Fruit fly (Drosophila melanogaster) whole organism, embryonic: ENCODE results near the gene CG2540.

Experiments used
- Abd-B ChIP-seq: fragments of 200-800 bp; sonication (Bioruptor generic); optimal IDR thresholded peaks from 2 replicates; lab custom pipeline; 2018; ENCODE audit warnings: missing biosample characterization, mild to moderate bottlenecking, missing genetic modification characterization, moderate library complexity
- BEAF-32 ChIP-seq: fragments of 200-800 bp; sonication (Bioruptor generic); optimal IDR thresholded peaks from 3 replicates; lab custom pipeline; 2017; ENCODE audit warnings: missing biosample characterization, missing genetic modification characterization, mild to moderate bottlenecking, moderate library complexity, missing genetic modification reagents
- Bgb ChIP-seq: fragments of 200-800 bp; sonication (Bioruptor generic); IDR thresholded peaks from 2 replicates; pipeline ENCODE4 v1.3.6; 2022; ENCODE audit warnings: missing biosample characterization, missing genetic modification characterization; ENCODE audit not compliant: partially characterized antibody
- CG10147 ChIP-seq: fragments of 200-800 bp; sonication (Bioruptor generic); optimal IDR thresholded peaks from 2 replicates; lab custom pipeline; 2019; ENCODE audit warnings: missing biosample characterization, mild to moderate bottlenecking, missing genetic modification characterization, moderate library complexity
- CG10267 ChIP-seq: fragments of 200-800 bp; sonication (Bioruptor generic); optimal IDR thresholded peaks from 2 replicates; lab custom pipeline; 2018; ENCODE audit warnings: missing biosample characterization, mild to moderate bottlenecking, missing genetic modification characterization, moderate library complexity
- CG11504 ChIP-seq: fragments of 200-800 bp; sonication (Bioruptor generic); optimal IDR thresholded peaks from 3 replicates; lab custom pipeline; 2019; ENCODE audit warnings: missing biosample characterization, mild to moderate bottlenecking, missing genetic modification characterization, moderate library complexity
- CG11696 ChIP-seq: fragments of 200-800 bp; sonication (Bioruptor generic); IDR thresholded peaks from 2 replicates; pipeline ENCODE4 v1.3.6; 2022; ENCODE audit warnings: missing biosample characterization, missing genetic modification characterization
- CG12391 ChIP-seq: fragments of 200-800 bp; sonication (Bioruptor generic); optimal IDR thresholded peaks from 3 replicates; lab custom pipeline; 2018; ENCODE audit warnings: missing biosample characterization, mild to moderate bottlenecking, missing genetic modification characterization, moderate library complexity
- CG12659 ChIP-seq: fragments of 200-800 bp; sonication (Bioruptor generic); optimal IDR thresholded peaks from 3 replicates; lab custom pipeline; 2017; ENCODE audit warnings: mild to moderate bottlenecking, missing biosample characterization, missing genetic modification reagents, missing genetic modification characterization
- CG13287 ChIP-seq: fragments of 200-800 bp; sonication (Bioruptor generic); IDR thresholded peaks from 2 replicates; pipeline ENCODE4 v1.3.6; 2022; ENCODE audit warnings: missing biosample characterization, missing genetic modification characterization; ENCODE audit not compliant: partially characterized antibody
- CG16813 ChIP-seq: fragments of 200-800 bp; sonication (Bioruptor generic); IDR thresholded peaks from 3 replicates; pipeline ENCODE4 v1.3.6; 2022; ENCODE audit warnings: missing biosample characterization, missing genetic modification characterization; ENCODE audit not compliant: partially characterized antibody
- CG2116 ChIP-seq: fragments of 200-800 bp; sonication (Bioruptor generic); optimal IDR thresholded peaks from 3 replicates; lab custom pipeline; 2018; ENCODE audit warnings: missing biosample characterization, mild to moderate bottlenecking, missing genetic modification characterization
- CG2712 ChIP-seq: fragments of 200-800 bp; optimal IDR thresholded peaks from 3 replicates; lab custom pipeline; 2019; ENCODE audit warnings: missing biosample characterization, mild to moderate bottlenecking, missing genetic modification characterization, moderate library complexity
- CG2889 ChIP-seq: fragments of 200-800 bp; sonication (Bioruptor generic); IDR thresholded peaks from 3 replicates; pipeline ENCODE4 v1.3.6; 2022; ENCODE audit warnings: missing biosample characterization, missing genetic modification characterization
- CG8290 ChIP-seq, 3 experiments: fragments of 200-800 bp; sonication (Bioruptor generic); optimal IDR thresholded peaks; 2 replicates each; lab custom pipeline; 2016 to 2019; ENCODE audit warnings: missing biosample characterization in 3 of 3, missing genetic modification characterization in 3 of 3, mild to moderate bottlenecking in 2 of 3, moderate library complexity in 1 of 3
- CG9797 ChIP-seq: fragments of 200-800 bp; sonication (Bioruptor generic); optimal IDR thresholded peaks from 3 replicates; lab custom pipeline; 2018; ENCODE audit warnings: missing biosample characterization, mild to moderate bottlenecking, missing genetic modification characterization
- Dll ChIP-seq: fragments of 200-800 bp; sonication (Bioruptor generic); IDR thresholded peaks from 4 replicates; pipeline ENCODE4 v1.3.6; 2022; ENCODE audit warnings: missing biosample characterization, missing genetic modification characterization; ENCODE audit not compliant: partially characterized antibody
- Dp ChIP-seq: fragments of 200-800 bp; sonication (Bioruptor generic); optimal IDR thresholded peaks from 2 replicates; lab custom pipeline; 2018; ENCODE audit warnings: missing biosample characterization, mild to moderate bottlenecking, missing genetic modification characterization, moderate library complexity
- ERR ChIP-seq: fragments of 200-800 bp; sonication (Bioruptor generic); optimal IDR thresholded peaks from 2 replicates; lab custom pipeline; 2016; ENCODE audit warnings: missing biosample characterization, missing genetic modification characterization
- HLH4C ChIP-seq: fragments of 200-800 bp; sonication (Bioruptor generic); IDR thresholded peaks from 3 replicates; pipeline ENCODE4 v1.3.6; 2022; ENCODE audit warnings: missing biosample characterization, missing genetic modification characterization; ENCODE audit not compliant: partially characterized antibody
- MBD-R2 ChIP-seq: fragments of 200-800 bp; sonication (Bioruptor generic); IDR thresholded peaks from 2 replicates; pipeline ENCODE4 v1.3.6; 2022; ENCODE audit warnings: missing biosample characterization, missing genetic modification characterization
- Myb ChIP-seq: fragments of 200-800 bp; sonication (Bioruptor generic); optimal IDR thresholded peaks from 2 replicates; lab custom pipeline; 2016; ENCODE audit warnings: missing biosample characterization, missing genetic modification characterization
- Opbp ChIP-seq: fragments of 200-800 bp; sonication (Bioruptor generic); IDR thresholded peaks from 3 replicates; pipeline ENCODE4 v1.3.6; 2022; ENCODE audit warnings: missing biosample characterization, missing genetic modification characterization; ENCODE audit not compliant: partially characterized antibody
- PHDP ChIP-seq: fragments of 200-800 bp; sonication (Bioruptor generic); optimal IDR thresholded peaks from 3 replicates; lab custom pipeline; 2018; ENCODE audit warnings: missing biosample characterization, mild to moderate bottlenecking, missing genetic modification characterization, moderate library complexity
- Pdp1 ChIP-seq, 2 experiments: fragments of 200-800 bp; sonication (Bioruptor generic); optimal IDR thresholded peaks; 3 replicates each; lab custom pipeline; 2016; ENCODE audit warnings: missing biosample characterization in 2 of 2, missing genetic modification characterization in 2 of 2, mild to moderate bottlenecking in 1 of 2, moderate library complexity in 1 of 2
- Rfx ChIP-seq: fragments of 200-800 bp; sonication (Bioruptor generic); IDR thresholded peaks from 2 replicates; pipeline ENCODE4 v1.3.6; 2022; ENCODE audit warnings: missing biosample characterization, missing genetic modification characterization
- Scr ChIP-seq: fragments of 200-800 bp; sonication (Bioruptor generic); IDR thresholded peaks from 2 replicates; pipeline ENCODE4 v1.3.6; 2022; ENCODE audit warnings: missing biosample characterization, missing genetic modification characterization; ENCODE audit not compliant: partially characterized antibody
- Side ChIP-seq: fragments of 200-800 bp; sonication (Bioruptor generic); optimal IDR thresholded peaks from 2 replicates; lab custom pipeline; 2016; ENCODE audit warnings: missing biosample characterization, missing genetic modification characterization
- amos ChIP-seq: fragments of 200-800 bp; sonication (Bioruptor generic); IDR thresholded peaks from 2 replicates; pipeline ENCODE4 v1.3.6; 2022; ENCODE audit warnings: missing biosample characterization, missing genetic modification characterization; ENCODE audit not compliant: partially characterized antibody
- aop ChIP-seq: fragments of 200-800 bp; sonication (Bioruptor generic); IDR thresholded peaks from 2 replicates; pipeline ENCODE4 v1.3.6; 2022; ENCODE audit warnings: missing biosample characterization, missing genetic modification characterization
- gfzf ChIP-seq: fragments of 200-800 bp; sonication (Bioruptor generic); optimal IDR thresholded peaks from 2 replicates; lab custom pipeline; 2016; ENCODE audit warnings: missing biosample characterization, mild to moderate bottlenecking, missing genetic modification characterization, moderate library complexity
- insv ChIP-seq, 2 experiments: fragments of 200-800 bp; sonication (Bioruptor generic); optimal IDR thresholded peaks; 3 replicates each; lab custom pipeline; 2016 to 2018; ENCODE audit warnings: missing biosample characterization in 2 of 2, missing genetic modification characterization in 2 of 2
- knrl ChIP-seq: fragments of 200-800 bp; sonication (Bioruptor generic); IDR thresholded peaks from 3 replicates; pipeline ENCODE4 v1.3.6; 2022; ENCODE audit warnings: missing biosample characterization, missing genetic modification characterization; ENCODE audit not compliant: partially characterized antibody
- odd ChIP-seq: fragments of 200-800 bp; sonication (Bioruptor generic); optimal IDR thresholded peaks from 2 replicates; lab custom pipeline; 2017; ENCODE audit warnings: missing biosample characterization, mild to moderate bottlenecking, missing genetic modification characterization
- phol ChIP-seq: fragments of 200-800 bp; sonication (Bioruptor generic); optimal IDR thresholded peaks from 3 replicates; lab custom pipeline; 2018; ENCODE audit warnings: missing biosample characterization, mild to moderate bottlenecking, missing genetic modification characterization, moderate library complexity
- pzg ChIP-seq: fragments of 200-800 bp; sonication (Bioruptor generic); optimal IDR thresholded peaks from 3 replicates; lab custom pipeline; 2018; ENCODE audit warnings: missing biosample characterization, mild to moderate bottlenecking, missing genetic modification characterization, moderate library complexity
- row ChIP-seq: fragments of 200-800 bp; sonication (Bioruptor generic); IDR thresholded peaks from 3 replicates; pipeline ENCODE4 v1.3.6; 2022; ENCODE audit warnings: missing biosample characterization, missing genetic modification characterization
- sens ChIP-seq: fragments of 200-800 bp; sonication (Bioruptor generic); peaks from one replicate; lab custom pipeline; 2016; ENCODE audit warnings: missing biosample characterization, missing genetic modification characterization
- sna ChIP-seq: fragments of 200-800 bp; sonication (Bioruptor generic); IDR thresholded peaks from 2 replicates; pipeline ENCODE4 v1.3.6; 2022; ENCODE audit warnings: missing biosample characterization, missing genetic modification characterization; ENCODE audit not compliant: partially characterized antibody
- stwl ChIP-seq: fragments of 200-800 bp; sonication (Bioruptor generic); optimal IDR thresholded peaks from 3 replicates; lab custom pipeline; 2018; ENCODE audit warnings: missing biosample characterization, mild to moderate bottlenecking, missing genetic modification characterization, moderate library complexity
- trem ChIP-seq: fragments of 200-800 bp; optimal IDR thresholded peaks from 3 replicates; lab custom pipeline; 2019; ENCODE audit warnings: missing biosample characterization, mild to moderate bottlenecking, missing genetic modification characterization, moderate library complexity
- unc-4 ChIP-seq: fragments of 200-800 bp; sonication (Bioruptor generic); IDR thresholded peaks from 2 replicates; pipeline ENCODE4 v1.3.6; 2022; ENCODE audit warnings: missing biosample characterization, missing genetic modification characterization; ENCODE audit not compliant: partially characterized antibody
- vvl ChIP-seq: fragments of 200-800 bp; sonication (Bioruptor generic); IDR thresholded peaks from 2 replicates; pipeline ENCODE4 v1.3.6; 2022; ENCODE audit warnings: missing biosample characterization, missing genetic modification characterization
- zen ChIP-seq: fragments of 200-800 bp; sonication (Bioruptor generic); optimal IDR thresholded peaks from 3 replicates; lab custom pipeline; 2018; ENCODE audit warnings: missing biosample characterization, mild to moderate bottlenecking, missing genetic modification characterization, moderate library complexity

Gene CG2540

DNA sequence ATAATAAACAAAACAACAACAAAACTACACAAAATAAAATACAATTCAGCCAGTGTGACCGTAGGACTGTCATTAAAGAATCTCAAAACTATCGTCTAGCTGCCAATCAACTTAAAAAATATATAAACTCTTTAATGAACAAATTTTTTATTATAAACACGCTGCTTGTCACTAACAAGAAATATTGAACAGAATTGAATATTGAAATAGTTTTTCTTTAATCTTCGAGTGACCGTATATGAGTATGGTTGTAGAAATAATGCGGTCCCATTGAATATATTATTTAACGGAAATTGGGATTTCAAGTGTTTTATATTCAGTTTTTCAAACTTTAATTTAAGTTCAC, 37.6 kb upstream of the CG2540 start, which contains the start of gene LIMK1 (continued):
- TF ChIP-seq stwl (tag; lab: Kevin White, UChicago) = peak; percentile 46
- peak; percentile 40; the same call in 1 of the 2 replicates for TF ChIP-seq vvl (GFP tag; lab: Robert Waterston, UW)
- TF ChIP-seq Dll = peak; percentile 76
- no peak for TF ChIP-seq aop
- 0 out of 3 replicates have a peak, but pooled peaks have one; percentile 13 for TF ChIP-seq row (GFP tag; lab: Robert Waterston, UW)
- peak; percentile 74 for TF ChIP-seq CG13287 (GFP tag; lab: Robert Waterston, UW)
- no peak for TF ChIP-seq ERR (GFP tag; lab: Kevin White, UChicago)
- peak; percentile 56 for TF ChIP-seq pzg (GFP tag; lab: Kevin White, UChicago)
- peak; percentile 51 for TF ChIP-seq CG10267 (tag; lab: Kevin White, UChicago)
- no peak for TF ChIP-seq Abd-B
- no peak for TF ChIP-seq odd (GFP tag; lab: Kevin White, UChicago)
- TF ChIP-seq HLH4C (GFP tag; lab: Robert Waterston, UW) = peak; percentile 33; the same call in 1 of the 3 replicates
- TF ChIP-seq phol (tag; lab: Kevin White, UChicago) = peak; percentile 44
- TF ChIP-seq CG11504 (tag; lab: Kevin White, UChicago) = peak; percentile 11
- peak; percentile 78 for TF ChIP-seq BEAF-32 (GFP tag; lab: Kevin White, UChicago)
- TF ChIP-seq Rfx (GFP tag; lab: Robert Waterston, UW) = no peak
- TF ChIP-seq CG2712 (tag; lab: Kevin White, UChicago) = peak; percentile 34
- peak in 1 of 2 experiments; percentile 3 for TF ChIP-seq insv (GFP tag; optimal IDR thresholded peaks at IDR 0.05; lab: Kevin White, UChicago)
- TF ChIP-seq MBD-R2 (GFP tag; lab: Robert Waterston, UW) = peak; percentile 28; the same call in 1 of the 2 replicates
- TF ChIP-seq sna (GFP tag; lab: Robert Waterston, UW) = peak; percentile 56
- peak; percentile 49; the same call in 1 of the 2 replicates for TF ChIP-seq Bgb
- peak; percentile 51 for TF ChIP-seq knrl (GFP tag; lab: Robert Waterston, UW)
- TF ChIP-seq CG12659 (GFP tag; lab: Kevin White, UChicago) = peak; percentile 43
- peak; percentile 83 for TF ChIP-seq CG9797
- TF ChIP-seq zen (tag; lab: Kevin White, UChicago) = peak; percentile 6
- peak in 1 of 2 experiments; percentile 22 for TF ChIP-seq Pdp1 (GFP tag; optimal IDR thresholded peaks at IDR 0.05; lab: Kevin White, UChicago)
- TF ChIP-seq Side = no peak
- peak; percentile 48 for TF ChIP-seq CG12391 (tag; lab: Kevin White, UChicago)
- peak; percentile 79 for TF ChIP-seq gfzf
- TF ChIP-seq Dp (GFP tag; lab: Kevin White, UChicago) = peak; percentile 28
- peak; percentile 72 for TF ChIP-seq trem
- no peak for TF ChIP-seq CG11696 (GFP tag; lab: Robert Waterston, UW)
- TF ChIP-seq Scr = peak; percentile 73
- TF ChIP-seq CG2889 (GFP tag; lab: Robert Waterston, UW) = no peak
- TF ChIP-seq CG16813 (GFP tag; lab: Robert Waterston, UW) = peak; percentile 50; the same call in 2 of the 3 replicates
- TF ChIP-seq sens (GFP tag; lab: Kevin White, UChicago) = peak; percentile 52
- peak; percentile 73 for TF ChIP-seq unc-4 (GFP tag; lab: Robert Waterston, UW)
- TF ChIP-seq CG2116 = peak; percentile 60
- no peak for TF ChIP-seq PHDP (tag; lab: Kevin White, UChicago)
- TF ChIP-seq Myb (GFP tag; lab: Kevin White, UChicago) = peak; percentile 88
- TF ChIP-seq CG10147 (GFP tag; lab: Kevin White, UChicago) = peak; percentile 5
- peak; percentile 56 for TF ChIP-seq amos
- peak; percentile 7; the same call in 1 of the 3 replicates for TF ChIP-seq Opbp (GFP tag; lab: Robert Waterston, UW)
- no peak for TF ChIP-seq CG8290 (GFP tag; optimal IDR thresholded peaks at IDR 0.05; lab: Kevin White, UChicago)
- TF ChIP-seq CG8290 (tag; optimal IDR thresholded peaks at IDR 0.05; lab: Kevin White, UChicago) = no peak
- TF ChIP-seq, all 482 proteins: peak for 45
